Worm (Caenorhabditis elegans) whole organism, L3 larva: Measurements from ENCODE around the gene srh-76.

Source experiments
- R02D3.7 ChIP-seq: fragments of 150-350 bp; optimal IDR thresholded peaks from 2 replicates; lab custom pipeline; 2014; ENCODE audit warnings: missing biosample characterization, missing genetic modification characterization
- ZK546.5 ChIP-seq: sonication (generic microtip); optimal IDR thresholded peaks from 2 replicates; lab custom pipeline; 2017; ENCODE audit warnings: missing biosample characterization, missing genetic modification characterization
- aly-2 ChIP-seq: fragments of 150-350 bp; optimal IDR thresholded peaks from 2 replicates; lab custom pipeline; 2014; ENCODE audit warnings: missing biosample characterization, missing genetic modification characterization
- ama-1 ChIP-seq: fragments of 150-350 bp; optimal IDR thresholded peaks from 2 replicates; lab custom pipeline; 2018
- ceh-16 ChIP-seq: sonication (generic microtip); optimal IDR thresholded peaks from 2 replicates; lab custom pipeline; 2017; ENCODE audit warnings: missing biosample characterization, missing genetic modification characterization
- ceh-28 ChIP-seq: fragments of 150-350 bp; optimal IDR thresholded peaks from 2 replicates; lab custom pipeline; 2014; ENCODE audit warnings: missing biosample characterization, missing genetic modification reagents, missing genetic modification characterization
- ceh-82 ChIP-seq: fragments of 150-350 bp; optimal IDR thresholded peaks from 2 replicates; lab custom pipeline; 2014; ENCODE audit warnings: missing biosample characterization, missing genetic modification characterization
- daf-12 ChIP-seq: fragments of 150-350 bp; optimal IDR thresholded peaks from 2 replicates; lab custom pipeline; 2014; ENCODE audit warnings: missing biosample characterization, missing genetic modification reagents, missing genetic modification characterization
- egl-27 ChIP-seq: sonication (generic microtip); optimal IDR thresholded peaks from 4 replicates; lab custom pipeline; 2017; ENCODE audit warnings: missing biosample characterization, missing genetic modification reagents, missing genetic modification characterization
- egl-5 ChIP-seq: fragments of 150-350 bp; optimal IDR thresholded peaks from 2 replicates; lab custom pipeline; 2017; ENCODE audit warnings: missing biosample characterization, missing genetic modification reagents, missing genetic modification characterization, inconsistent platforms
- elt-1 ChIP-seq: fragments of 150-350 bp; optimal IDR thresholded peaks from 2 replicates; lab custom pipeline; 2014; ENCODE audit warnings: missing biosample characterization, missing genetic modification characterization
- elt-2 ChIP-seq: sonication (generic microtip); optimal IDR thresholded peaks from 2 replicates; lab custom pipeline; 2016; ENCODE audit warnings: missing genetic modification reagents, mild to moderate bottlenecking, missing genetic modification characterization, missing compliant biosample characterization
- elt-3 ChIP-seq, 3 experiments: fragments of 150-350 bp in 1 of 3; sonication (generic microtip) in 2 of 3; optimal IDR thresholded peaks; 2 replicates in 2 of 3; 4 replicates in 1 of 3; lab custom pipeline; 2014 to 2017; ENCODE audit warnings: missing biosample characterization in 3 of 3, missing genetic modification characterization in 3 of 3
- eor-1 ChIP-seq, 2 experiments: fragments of 150-350 bp; optimal IDR thresholded peaks; 2 replicates each; lab custom pipeline; 2014 to 2018; ENCODE audit warnings: missing biosample characterization in 2 of 2, missing genetic modification characterization in 2 of 2
- fkh-10 ChIP-seq: sonication (generic microtip); optimal IDR thresholded peaks from 2 replicates; lab custom pipeline; 2017; ENCODE audit warnings: missing biosample characterization, missing genetic modification reagents, missing genetic modification characterization
- fos-1 ChIP-seq: fragments of 150-350 bp; optimal IDR thresholded peaks from 2 replicates; lab custom pipeline; 2014; ENCODE audit warnings: missing biosample characterization, missing genetic modification characterization
- hmg-11 ChIP-seq: sonication (generic microtip); optimal IDR thresholded peaks from 2 replicates; lab custom pipeline; 2016; ENCODE audit warnings: missing genetic modification characterization, missing compliant biosample characterization
- jun-1 ChIP-seq: fragments of 150-350 bp; optimal IDR thresholded peaks from 2 replicates; lab custom pipeline; 2014; ENCODE audit warnings: missing biosample characterization, missing genetic modification reagents, missing genetic modification characterization
- lin-15B ChIP-seq: fragments of 150-350 bp; optimal IDR thresholded peaks from 2 replicates; lab custom pipeline; 2014; ENCODE audit warnings: missing biosample characterization, missing genetic modification characterization
- lin-39 ChIP-seq: fragments of 150-350 bp; optimal IDR thresholded peaks from 2 replicates; lab custom pipeline; 2018; ENCODE audit warnings: missing biosample characterization, missing genetic modification reagents, missing genetic modification characterization
- lsy-12 ChIP-seq: sonication (generic microtip); optimal IDR thresholded peaks from 2 replicates; lab custom pipeline; 2016; ENCODE audit warnings: mild to moderate bottlenecking, missing genetic modification characterization, missing compliant biosample characterization
- mml-1 ChIP-seq: fragments of 150-350 bp; sonication (generic microtip); optimal IDR thresholded peaks from 3 replicates; lab custom pipeline; 2014; ENCODE audit warnings: missing biosample characterization, missing genetic modification characterization
- nfya-1 ChIP-seq: sonication (generic microtip); optimal IDR thresholded peaks from 2 replicates; lab custom pipeline; 2017; ENCODE audit warnings: missing genetic modification characterization, mild to moderate bottlenecking, missing compliant biosample characterization, antibody characterized with exemption, moderate library complexity; ENCODE audit not compliant: insufficient read depth
- nhr-11 ChIP-seq: fragments of 150-350 bp; optimal IDR thresholded peaks from 2 replicates; lab custom pipeline; 2014; ENCODE audit warnings: missing biosample characterization, missing genetic modification characterization
- nhr-12 ChIP-seq: fragments of 150-350 bp; optimal IDR thresholded peaks from 2 replicates; lab custom pipeline; 2014; ENCODE audit warnings: missing biosample characterization, missing genetic modification characterization
- nhr-23 ChIP-seq: fragments of 150-350 bp; optimal IDR thresholded peaks from 2 replicates; lab custom pipeline; 2014; ENCODE audit warnings: missing biosample characterization, missing genetic modification reagents, missing genetic modification characterization
- nhr-25 ChIP-seq: sonication (generic microtip); optimal IDR thresholded peaks from 2 replicates; lab custom pipeline; 2017; ENCODE audit warnings: missing biosample characterization, missing genetic modification characterization
- nhr-28 ChIP-seq: fragments of 150-350 bp; optimal IDR thresholded peaks from 2 replicates; lab custom pipeline; 2014; ENCODE audit warnings: missing biosample characterization, missing genetic modification characterization
- nhr-43 ChIP-seq: sonication (generic microtip); optimal IDR thresholded peaks from 2 replicates; lab custom pipeline; 2016; ENCODE audit warnings: mild to moderate bottlenecking, missing genetic modification characterization, missing compliant biosample characterization; ENCODE audit not compliant: poor library complexity, severe bottlenecking
- nhr-76 ChIP-seq: fragments of 150-350 bp; sonication (generic microtip); optimal IDR thresholded peaks from 5 replicates; lab custom pipeline; 2014; ENCODE audit warnings: missing biosample characterization, missing genetic modification characterization
- nhr-77 ChIP-seq: fragments of 150-350 bp; optimal IDR thresholded peaks from 2 replicates; lab custom pipeline; 2014; ENCODE audit warnings: missing biosample characterization, missing genetic modification characterization
- pha-4 ChIP-seq: fragments of 150-350 bp; optimal IDR thresholded peaks from 2 replicates; lab custom pipeline; 2014; ENCODE audit warnings: missing biosample characterization, missing genetic modification reagents, missing genetic modification characterization
- pqm-1 ChIP-seq: fragments of 150-350 bp; optimal IDR thresholded peaks from 2 replicates; lab custom pipeline; 2017; ENCODE audit warnings: missing biosample characterization, missing genetic modification characterization, inconsistent platforms
- sea-2 ChIP-seq: fragments of 150-350 bp; sonication (generic microtip); optimal IDR thresholded peaks from 4 replicates; lab custom pipeline; 2014; ENCODE audit warnings: missing biosample characterization, missing genetic modification reagents, missing genetic modification characterization
- skn-1 ChIP-seq: fragments of 150-350 bp; optimal IDR thresholded peaks from 2 replicates; lab custom pipeline; 2014; ENCODE audit warnings: missing biosample characterization, missing genetic modification characterization
- snpc-4 ChIP-seq: fragments of 150-350 bp; optimal IDR thresholded peaks from 2 replicates; lab custom pipeline; 2014; ENCODE audit warnings: missing biosample characterization, missing genetic modification characterization
- tbx-2 ChIP-seq: sonication (generic microtip); optimal IDR thresholded peaks from 2 replicates; lab custom pipeline; 2016; ENCODE audit warnings: mild to moderate bottlenecking, missing genetic modification characterization, missing compliant biosample characterization
- unc-39 ChIP-seq: sonication (generic microtip); optimal IDR thresholded peaks from 4 replicates; lab custom pipeline; 2017; ENCODE audit warnings: missing biosample characterization, missing genetic modification characterization
- unc-62 ChIP-seq: fragments of 150-350 bp; sonication (generic microtip); optimal IDR thresholded peaks from 4 replicates; lab custom pipeline; 2014; ENCODE audit warnings: missing biosample characterization, missing genetic modification reagents, missing genetic modification characterization
- zag-1 ChIP-seq: fragments of 150-350 bp; optimal IDR thresholded peaks from 2 replicates; lab custom pipeline; 2014; ENCODE audit warnings: missing biosample characterization, missing genetic modification characterization

The srh-76 gene

ce11 chrV:5825478-5825877 lies 8.2 kb upstream of the srh-76 start:
- TF ChIP-seq sea-2 (GFP tag; lab: Kevin White, UChicago): no peak
- no peak for TF ChIP-seq ZK546.5 (tag; lab: Kevin White, UChicago)
- TF ChIP-seq ceh-16 (tag; lab: Kevin White, UChicago): no peak
- TF ChIP-seq elt-2 (tag; lab: Kevin White, UChicago): no peak
- TF ChIP-seq nhr-12: no peak
- no peak for TF ChIP-seq ceh-82 (tag; lab: Kevin White, UChicago)
- no peak for TF ChIP-seq snpc-4 (tag; lab: Kevin White, UChicago)
- no peak for TF ChIP-seq nhr-28 (tag; lab: Kevin White, UChicago)
- TF ChIP-seq mml-1 (tag; lab: Kevin White, UChicago): no peak
- TF ChIP-seq unc-39 (tag; lab: Kevin White, UChicago): no peak
- no peak for TF ChIP-seq eor-1 (tag; optimal IDR thresholded peaks at IDR 0.05; lab: Kevin White, UChicago)
- no peak for TF ChIP-seq nhr-76 (tag; lab: Kevin White, UChicago)
- TF ChIP-seq jun-1 (tag; lab: Kevin White, UChicago): no peak
- TF ChIP-seq lin-15B: no peak
- no peak for TF ChIP-seq daf-12 (tag; lab: Kevin White, UChicago)
- TF ChIP-seq nhr-23 (tag; lab: Kevin White, UChicago): no peak
- TF ChIP-seq egl-27 (tag; lab: Kevin White, UChicago): no peak
- no peak for TF ChIP-seq nfya-1 (tag; lab: Kevin White, UChicago)

ce11 chrV:5826592-5826991 lies 7.0 kb upstream of the srh-76 start, which contains the start of gene let-418:
Gene let-418, plus strand, starts transcription at chrV:5826833.
- TF ChIP-seq mml-1 (tag; lab: Kevin White, UChicago) (no peak), daf-12 (tag; lab: Kevin White, UChicago) (no peak), pqm-1 (tag; lab: Kevin White, UChicago) (no peak), ceh-28 (no peak), nhr-43 (no peak), hmg-11 (tag; lab: Kevin White, UChicago) (no peak), pha-4 (tag; lab: Kevin White, UChicago) (no peak), ZK546.5 (tag; lab: Kevin White, UChicago) (no peak), eor-1 (tag; optimal IDR thresholded peaks at IDR 0.05; lab: Kevin White, UChicago) (no peak), fkh-10 (no peak), elt-1 (tag; lab: Kevin White, UChicago) (no peak), lsy-12 (tag; lab: Kevin White, UChicago) (no peak), elt-2 (tag; lab: Kevin White, UChicago) (no peak), ceh-16 (tag; lab: Kevin White, UChicago) (no peak), ama-1 (lab: Kevin White, UChicago) (no peak), sea-2 (GFP tag; lab: Kevin White, UChicago) (no peak), unc-62 (GFP tag; lab: Kevin White, UChicago) (no peak), egl-5 (tag; lab: Kevin White, UChicago) (no peak), zag-1 (no peak)
- TF ChIP-seq, all 47 proteins: peak for 0

ce11 chrV:5831253-5831652 lies 2.4 kb upstream of the srh-76 start:
- TF ChIP-seq fos-1: no peak
- TF ChIP-seq elt-1 (tag; lab: Kevin White, UChicago): no peak
- no peak for TF ChIP-seq unc-62 (GFP tag; lab: Kevin White, UChicago)
- no peak for TF ChIP-seq nhr-28 (tag; lab: Kevin White, UChicago)
- no peak for TF ChIP-seq pqm-1 (tag; lab: Kevin White, UChicago)
- no peak for TF ChIP-seq nhr-77 (tag; lab: Kevin White, UChicago)
- no peak for TF ChIP-seq nfya-1 (tag; lab: Kevin White, UChicago)
- no peak for TF ChIP-seq R02D3.7 (tag; lab: Kevin White, UChicago)
- TF ChIP-seq nhr-11 (tag; lab: Kevin White, UChicago): no peak
- no peak for TF ChIP-seq snpc-4 (tag; lab: Kevin White, UChicago)
- TF ChIP-seq hmg-11 (tag; lab: Kevin White, UChicago): no peak
- no peak for TF ChIP-seq skn-1 (tag; lab: Kevin White, UChicago)
- no peak for TF ChIP-seq nhr-76 (tag; lab: Kevin White, UChicago)
- no peak for TF ChIP-seq ceh-82 (tag; lab: Kevin White, UChicago)
- no peak for TF ChIP-seq ama-1 (lab: Kevin White, UChicago)

ce11 chrV:5832799-5833198 lies 832 bp upstream of the srh-76 start:
- peak; percentile 89 for TF ChIP-seq nhr-25 (tag; lab: Kevin White, UChicago)
- no peak for TF ChIP-seq tbx-2
- peak; percentile 44 for TF ChIP-seq lin-39 (tag; lab: Kevin White, UChicago)
- TF ChIP-seq aly-2 (tag; lab: Kevin White, UChicago): peak; percentile 27
- peak; percentile 81 for TF ChIP-seq nhr-23 (tag; lab: Kevin White, UChicago)
- peak; percentile 54 for TF ChIP-seq ceh-28
- TF ChIP-seq elt-3 (tag; optimal IDR thresholded peaks at IDR 0.05; lab: Kevin White, UChicago): peak in 2 of 3 experiments; percentile 59 to 66
- no peak for TF ChIP-seq nhr-77 (tag; lab: Kevin White, UChicago)
- TF ChIP-seq nhr-43: peak; percentile 82
- TF ChIP-seq unc-62 (GFP tag; lab: Kevin White, UChicago): peak; percentile 72
- no peak for TF ChIP-seq sea-2 (GFP tag; lab: Kevin White, UChicago)
